Worm (Caenorhabditis elegans) whole organism, young adult: ENCODE measurements around the gene atp-4.
A peak's percentile ranks its signal among the peaks of the same experiment; 100 is the strongest.

ENCODE experiments used
- C17E4.6 ChIP-seq: fragments of 200-800 bp; sonication (Bioruptor generic); IDR thresholded peaks from 2 replicates; pipeline ENCODE4 v1.3.6; 2022; ENCODE audit warnings: missing genetic modification reagents, missing genetic modification characterization, missing compliant biosample characterization
- D2030.7 ChIP-seq: fragments of 200-800 bp; sonication (Bioruptor generic); IDR thresholded peaks from 2 replicates; pipeline ENCODE4 v1.3.6; 2022; ENCODE audit warnings: missing genetic modification reagents, missing genetic modification characterization, missing compliant biosample characterization
- F23B12.7 ChIP-seq: sonication (generic microtip); optimal IDR thresholded peaks from 2 replicates; lab custom pipeline; 2017; ENCODE audit warnings: missing genetic modification characterization, mild to moderate bottlenecking, missing compliant biosample characterization, antibody characterized with exemption, moderate library complexity; ENCODE audit not compliant: insufficient read depth
- F57C9.4 ChIP-seq: sonication (generic microtip); optimal IDR thresholded peaks from 2 replicates; lab custom pipeline; 2017; ENCODE audit warnings: mild to moderate bottlenecking, missing genetic modification characterization, missing compliant biosample characterization
- K12H6.12 ChIP-seq: fragments of 200-800 bp; sonication (Bioruptor generic); optimal IDR thresholded peaks from 2 replicates; lab custom pipeline; 2018; ENCODE audit warnings: mild to moderate bottlenecking, missing genetic modification characterization, missing compliant biosample characterization
- T07F8.4 ChIP-seq: sonication (generic microtip); optimal IDR thresholded peaks from 2 replicates; lab custom pipeline; 2016; ENCODE audit warnings: mild to moderate bottlenecking, missing genetic modification characterization, moderate library complexity, missing compliant biosample characterization
- Y56A3A.18 ChIP-seq: fragments of 200-800 bp; sonication (Bioruptor generic); IDR thresholded peaks from 2 replicates; pipeline ENCODE4 v1.3.6; 2022; ENCODE audit warnings: missing genetic modification reagents, missing genetic modification characterization, missing compliant biosample characterization
- atf-7 ChIP-seq: sonication (generic microtip); optimal IDR thresholded peaks from 2 replicates; lab custom pipeline; 2017; ENCODE audit warnings: mild to moderate bottlenecking, missing genetic modification characterization, missing compliant biosample characterization
- attf-5 ChIP-seq: fragments of 200-800 bp; sonication (Bioruptor generic); optimal IDR thresholded peaks from 2 replicates; lab custom pipeline; 2018; ENCODE audit warnings: mild to moderate bottlenecking, missing genetic modification characterization, missing compliant biosample characterization
- bed-2 ChIP-seq: fragments of 200-800 bp; sonication (Bioruptor generic); IDR thresholded peaks from 2 replicates; pipeline ENCODE4 v1.3.6; 2022; ENCODE audit warnings: missing genetic modification reagents, missing genetic modification characterization, missing compliant biosample characterization
- ccch-3 ChIP-seq: fragments of 200-800 bp; sonication (Bioruptor generic); optimal IDR thresholded peaks from 2 replicates; lab custom pipeline; 2018; ENCODE audit warnings: mild to moderate bottlenecking, missing genetic modification characterization, missing compliant biosample characterization
- cebp-1 ChIP-seq, 2 experiments: fragments of 200-800 bp in 1 of 2; sonication (Bioruptor generic) in 1 of 2; sonication (generic microtip) in 1 of 2; IDR thresholded peaks in 1 of 2; optimal IDR thresholded peaks in 1 of 2; 2 replicates each; pipeline versions ENCODE4 v1.3.6 to Lab custom; 2017 to 2022; ENCODE audit warnings: missing compliant biosample characterization in 2 of 2, missing genetic modification characterization in 2 of 2, mild to moderate bottlenecking in 1 of 2, missing genetic modification reagents in 1 of 2, moderate library complexity in 1 of 2
- ceh-100 ChIP-seq: fragments of 200-800 bp; sonication (Bioruptor generic); IDR thresholded peaks from 2 replicates; pipeline ENCODE4 v1.3.6; 2022; ENCODE audit warnings: missing genetic modification reagents, missing genetic modification characterization, missing compliant biosample characterization
- ceh-58 ChIP-seq: fragments of 200-800 bp; sonication (Bioruptor generic); IDR thresholded peaks from 2 replicates; pipeline ENCODE4 v1.3.6; 2022; ENCODE audit warnings: missing genetic modification characterization, missing compliant biosample characterization
- die-1 ChIP-seq: sonication (generic microtip); optimal IDR thresholded peaks from 2 replicates; lab custom pipeline; 2016; ENCODE audit warnings: missing genotype, mild to moderate bottlenecking, missing genetic modification characterization, missing compliant biosample characterization
- dox-1 ChIP-seq: fragments of 200-800 bp; sonication (Bioruptor generic); IDR thresholded peaks from 2 replicates; pipeline ENCODE4 v1.3.6; 2022; ENCODE audit warnings: missing genetic modification reagents, missing genetic modification characterization, missing compliant biosample characterization
- dpff-1 ChIP-seq: sonication (generic microtip); optimal IDR thresholded peaks from 2 replicates; lab custom pipeline; 2017; ENCODE audit warnings: mild to moderate bottlenecking, missing genetic modification characterization, missing compliant biosample characterization
- dpl-1 ChIP-seq: fragments of 150-350 bp; optimal IDR thresholded peaks from 2 replicates; lab custom pipeline; 2014; ENCODE audit warnings: missing biosample characterization, missing genetic modification reagents, missing genetic modification characterization
- efl-1 ChIP-seq: fragments of 150-350 bp; optimal IDR thresholded peaks from 2 replicates; lab custom pipeline; 2014; ENCODE audit warnings: missing biosample characterization, missing genetic modification reagents, missing genetic modification characterization
- egl-44 ChIP-seq: fragments of 200-800 bp; sonication (Bioruptor generic); IDR thresholded peaks from 2 replicates; pipeline ENCODE4 v1.3.6; 2022; ENCODE audit warnings: missing genetic modification reagents, missing genetic modification characterization, missing compliant biosample characterization
- fkh-3 ChIP-seq: sonication (generic microtip); optimal IDR thresholded peaks from 2 replicates; lab custom pipeline; 2016; ENCODE audit warnings: mild to moderate bottlenecking, missing genetic modification characterization, missing compliant biosample characterization
- gei-17 ChIP-seq: fragments of 200-800 bp; sonication (Bioruptor generic); optimal IDR thresholded peaks from 2 replicates; lab custom pipeline; 2018; ENCODE audit warnings: mild to moderate bottlenecking, missing genetic modification characterization, missing compliant biosample characterization
- hlh-12 ChIP-seq: sonication (generic microtip); optimal IDR thresholded peaks from 2 replicates; lab custom pipeline; 2016; ENCODE audit warnings: missing genetic modification characterization, missing compliant biosample characterization
- hlh-26 ChIP-seq: fragments of 200-800 bp; sonication (Bioruptor generic); conservative IDR thresholded peaks from 2 replicates; pipeline ENCODE4 v1.3.6; 2022; ENCODE audit warnings: missing genetic modification reagents, missing genetic modification characterization, missing compliant biosample characterization
- hmg-1.2 ChIP-seq: fragments of 200-800 bp; sonication (Bioruptor generic); IDR thresholded peaks from 2 replicates; pipeline ENCODE4 v1.3.6; 2022; ENCODE audit warnings: missing genetic modification reagents, missing genetic modification characterization, missing compliant biosample characterization
- let-607 ChIP-seq, 2 experiments: fragments of 200-800 bp in 1 of 2; sonication (Bioruptor generic) in 1 of 2; sonication (generic microtip) in 1 of 2; optimal IDR thresholded peaks; 2 replicates each; lab custom pipeline; 2016 to 2018; ENCODE audit warnings: mild to moderate bottlenecking in 2 of 2, missing compliant biosample characterization in 2 of 2, missing genetic modification characterization in 2 of 2, moderate library complexity in 2 of 2, missing genotype in 1 of 2
- lin-26 ChIP-seq: fragments of 200-800 bp; sonication (Bioruptor generic); IDR thresholded peaks from 2 replicates; pipeline ENCODE4 v1.3.6; 2022; ENCODE audit warnings: missing genetic modification reagents, missing genetic modification characterization, missing compliant biosample characterization
- lin-35 ChIP-seq, 3 experiments: fragments of 150-350 bp in 2 of 3; sonication (generic microtip) in 1 of 3; optimal IDR thresholded peaks; 2 replicates each; lab custom pipeline; 2014 to 2018; ENCODE audit warnings: missing biosample characterization in 3 of 3, missing genetic modification characterization in 3 of 3, missing genetic modification reagents in 3 of 3
- lin-40 ChIP-seq: sonication (generic microtip); optimal IDR thresholded peaks from 2 replicates; lab custom pipeline; 2016; ENCODE audit warnings: missing genetic modification characterization, mild to moderate bottlenecking, missing compliant biosample characterization, missing genotype, missing genetic modification reagents
- lin-54 ChIP-seq: fragments of 200-800 bp; sonication (Bioruptor generic); optimal IDR thresholded peaks from 2 replicates; lab custom pipeline; 2018; ENCODE audit warnings: mild to moderate bottlenecking, missing genetic modification characterization, missing compliant biosample characterization
- lsl-1 ChIP-seq: fragments of 200-800 bp; sonication (Bioruptor generic); optimal IDR thresholded peaks from 2 replicates; lab custom pipeline; 2018; ENCODE audit warnings: mild to moderate bottlenecking, missing genetic modification characterization, moderate library complexity, missing compliant biosample characterization
- madf-10 ChIP-seq: sonication (generic microtip); optimal IDR thresholded peaks from 2 replicates; lab custom pipeline; 2016; ENCODE audit warnings: mild to moderate bottlenecking, missing genetic modification characterization, missing compliant biosample characterization
- madf-6 ChIP-seq: fragments of 200-800 bp; sonication (Bioruptor generic); IDR thresholded peaks from 2 replicates; pipeline ENCODE4 v1.3.6; 2022; ENCODE audit warnings: missing genetic modification reagents, missing genetic modification characterization, missing compliant biosample characterization
- madf-8 ChIP-seq: fragments of 200-800 bp; sonication (Bioruptor generic); conservative IDR thresholded peaks from 2 replicates; pipeline ENCODE4 v1.3.6; 2022; ENCODE audit warnings: missing genetic modification reagents, missing genetic modification characterization, missing compliant biosample characterization
- mcd-1 ChIP-seq: fragments of 200-800 bp; sonication (Bioruptor generic); IDR thresholded peaks from 2 replicates; pipeline ENCODE4 v1.3.6; 2022; ENCODE audit warnings: missing genetic modification reagents, missing genetic modification characterization, missing compliant biosample characterization
- nfya-1 ChIP-seq: sonication (generic microtip); optimal IDR thresholded peaks from 2 replicates; lab custom pipeline; 2017; ENCODE audit warnings: antibody characterized with exemption, missing compliant biosample characterization, missing genetic modification characterization, borderline replicate concordance; ENCODE audit not compliant: insufficient read depth
- nhr-90 ChIP-seq: sonication (generic microtip); optimal IDR thresholded peaks from 2 replicates; lab custom pipeline; 2016; ENCODE audit warnings: missing genotype, mild to moderate bottlenecking, missing genetic modification characterization, missing compliant biosample characterization
- pbrm-1 ChIP-seq: fragments of 200-800 bp; sonication (Bioruptor generic); IDR thresholded peaks from 2 replicates; pipeline ENCODE4 v1.3.6; 2022; ENCODE audit warnings: missing genetic modification reagents, missing genetic modification characterization, missing compliant biosample characterization
- rcor-1 ChIP-seq: fragments of 200-800 bp; sonication (Bioruptor generic); IDR thresholded peaks from 2 replicates; pipeline ENCODE4 v1.3.6; 2022; ENCODE audit warnings: missing genetic modification reagents, missing genetic modification characterization, missing compliant biosample characterization
- sea-2 ChIP-seq: fragments of 200-800 bp; sonication (Bioruptor generic); IDR thresholded peaks from 2 replicates; pipeline ENCODE4 v1.3.6; 2022; ENCODE audit warnings: missing genetic modification characterization, missing compliant biosample characterization
- snpc-1.1 ChIP-seq: sonication (generic microtip); optimal IDR thresholded peaks from 2 replicates; lab custom pipeline; 2017; ENCODE audit warnings: missing genetic modification characterization, mild to moderate bottlenecking, missing compliant biosample characterization, antibody characterized with exemption, moderate library complexity, missing genotype, missing genetic modification reagents; ENCODE audit not compliant: insufficient read depth
- tbp1 ChIP-seq: fragments of 200-800 bp; sonication (Bioruptor generic); optimal IDR thresholded peaks from 2 replicates; lab custom pipeline; 2018; ENCODE audit warnings: mild to moderate bottlenecking, missing genetic modification characterization, missing compliant biosample characterization
- tbx-9 ChIP-seq: sonication (generic microtip); optimal IDR thresholded peaks from 2 replicates; lab custom pipeline; 2016; ENCODE audit warnings: borderline replicate concordance, missing genetic modification characterization, inconsistent platforms, missing compliant biosample characterization
- tlf-1 ChIP-seq: fragments of 200-800 bp; sonication (Bioruptor generic); optimal IDR thresholded peaks from 2 replicates; lab custom pipeline; 2018; ENCODE audit warnings: mild to moderate bottlenecking, missing genetic modification characterization, missing compliant biosample characterization
- ztf-22 ChIP-seq: fragments of 200-800 bp; sonication (Bioruptor generic); optimal IDR thresholded peaks from 2 replicates; lab custom pipeline; 2018; ENCODE audit warnings: mild to moderate bottlenecking, missing genetic modification characterization, moderate library complexity, missing compliant biosample characterization
- ztf-25 ChIP-seq: fragments of 200-800 bp; sonication (Bioruptor generic); IDR thresholded peaks from 2 replicates; pipeline ENCODE4 v1.3.6; 2022; ENCODE audit warnings: missing genetic modification reagents, missing genetic modification characterization, missing compliant biosample characterization
- ztf-28 ChIP-seq: fragments of 200-800 bp; sonication (Bioruptor generic); IDR thresholded peaks from 2 replicates; pipeline ENCODE4 v1.3.6; 2022; ENCODE audit warnings: missing genetic modification reagents, missing genetic modification characterization, missing compliant biosample characterization

The atp-4 gene

ce11 chrV:6433446-6434178, 6.7 kb upstream of the atp-4 start, which contains the start of the genes gad-1 and erfa-1:
gad-1 (minus strand) TSS chrV:6433496.
erfa-1 (plus strand) TSS chrV:6434128.
- TF ChIP-seq D2030.7 (GFP tag; lab: Robert Waterston, UW) (peak; percentile 37; the same call in 1 of the 2 replicates), dpff-1 (tag; lab: Kevin White, UChicago) (no peak), atf-7 (no peak), tlf-1 (GFP tag; lab: Kevin White, UChicago) (no peak), ztf-25 (0 out of 2 replicates have a peak, but pooled peaks have one; percentile 47), cebp-1 (GFP tag; IDR thresholded peaks at IDR 0.05; lab: Robert Waterston, UW) (no peak), cebp-1 (tag; optimal IDR thresholded peaks at IDR 0.05; lab: Kevin White, UChicago) (peak; percentile 26), tbp1 (GFP tag; lab: Kevin White, UChicago) (no peak), attf-5 (GFP tag; lab: Kevin White, UChicago) (peak; percentile 47), dox-1 (peak; percentile 69), hmg-1.2 (GFP tag; lab: Robert Waterston, UW) (no peak), F57C9.4 (tag; lab: Kevin White, UChicago) (no peak), dpl-1 (GFP tag; lab: Kevin White, UChicago) (no peak), madf-6 (GFP tag; lab: Robert Waterston, UW) (peak; percentile 69), efl-1 (GFP tag; lab: Kevin White, UChicago) (peak; percentile 67), hlh-26 (GFP tag; lab: Robert Waterston, UW) (no peak), Y56A3A.18 (GFP tag; lab: Robert Waterston, UW) (no peak), egl-44 (GFP tag; lab: Robert Waterston, UW) (no peak), pbrm-1 (GFP tag; lab: Robert Waterston, UW) (peak; percentile 22; the same call in 1 of the 2 replicates), lin-26 (GFP tag; lab: Robert Waterston, UW) (no peak), madf-8 (GFP tag; lab: Robert Waterston, UW) (peak; percentile 53), F23B12.7 (no peak), ceh-100 (GFP tag; lab: Robert Waterston, UW) (no peak), hlh-12 (tag; lab: Kevin White, UChicago) (no peak), lin-40 (tag; lab: Kevin White, UChicago) (no peak), madf-10 (tag; lab: Kevin White, UChicago) (no peak), snpc-1.1 (no peak), fkh-3 (tag; lab: Kevin White, UChicago) (no peak), lin-35 (GFP tag; optimal IDR thresholded peaks at IDR 0.05; lab: Kevin White, UChicago) (no peak), ztf-28 (GFP tag; lab: Robert Waterston, UW) (no peak), die-1 (tag; lab: Kevin White, UChicago) (no peak), ceh-58 (GFP tag; lab: Robert Waterston, UW) (no peak), let-607 (tag; optimal IDR thresholded peaks at IDR 0.05; lab: Kevin White, UChicago) (peak; percentile 5 to 22), sea-2 (GFP tag; lab: Robert Waterston, UW) (no peak), mcd-1 (GFP tag; lab: Robert Waterston, UW) (peak; percentile 78), gei-17 (no peak), C17E4.6 (GFP tag; lab: Robert Waterston, UW) (no peak), lin-54 (GFP tag; lab: Kevin White, UChicago) (peak; percentile 63), K12H6.12 (tag; lab: Kevin White, UChicago) (peak; percentile 3), ccch-3 (GFP tag; lab: Kevin White, UChicago) (no peak), T07F8.4 (tag; lab: Kevin White, UChicago) (no peak), tbx-9 (tag; lab: Kevin White, UChicago) (no peak), ztf-22 (GFP tag; lab: Kevin White, UChicago) (no peak), lsl-1 (GFP tag; lab: Kevin White, UChicago) (peak; percentile 77), rcor-1 (peak; percentile 68), nhr-90 (no peak), bed-2 (GFP tag; lab: Robert Waterston, UW) (no peak), nfya-1 (no peak)
